Fruit fly (Drosophila melanogaster) whole organism, prepupa: ENCODE results near the gene Jhbp2.

ENCODE experiments used
- Blimp-1 ChIP-seq: fragments of 200-800 bp; sonication (Bioruptor generic); optimal IDR thresholded peaks from 3 replicates; lab custom pipeline; 2017; ENCODE audit warnings: missing biosample characterization, missing genetic modification characterization, mild to moderate bottlenecking, moderate library complexity, missing genetic modification reagents
- CG10631 ChIP-seq: fragments of 200-800 bp; sonication (Bioruptor generic); optimal IDR thresholded peaks from 2 replicates; lab custom pipeline; 2016; ENCODE audit warnings: missing biosample characterization, missing genetic modification characterization
- CG10669 ChIP-seq: fragments of 200-800 bp; sonication (Bioruptor generic); optimal IDR thresholded peaks from 3 replicates; lab custom pipeline; 2018; ENCODE audit warnings: missing biosample characterization, mild to moderate bottlenecking, missing genetic modification characterization, moderate library complexity
- CG11762 ChIP-seq: fragments of 200-800 bp; sonication (Bioruptor generic); optimal IDR thresholded peaks from 3 replicates; lab custom pipeline; 2016; ENCODE audit warnings: missing biosample characterization, missing genetic modification characterization; ENCODE audit not compliant: insufficient read depth
- CG11902 ChIP-seq: fragments of 200-800 bp; sonication (Bioruptor generic); optimal IDR thresholded peaks from 3 replicates; lab custom pipeline; 2016; ENCODE audit warnings: missing biosample characterization, missing genetic modification characterization
- CG15336 ChIP-seq: fragments of 200-800 bp; sonication (Bioruptor generic); IDR thresholded peaks from 2 replicates; pipeline ENCODE4 v1.3.6; 2022; ENCODE audit warnings: missing biosample characterization, missing genetic modification characterization
- CG1621 ChIP-seq: fragments of 200-800 bp; sonication (Bioruptor generic); optimal IDR thresholded peaks from 3 replicates; lab custom pipeline; 2018; ENCODE audit warnings: missing biosample characterization, mild to moderate bottlenecking, missing genetic modification characterization
- CG16779 ChIP-seq: fragments of 200-800 bp; sonication (Bioruptor generic); optimal IDR thresholded peaks from 3 replicates; lab custom pipeline; 2017; ENCODE audit warnings: missing biosample characterization, mild to moderate bottlenecking, missing genetic modification characterization
- CG3032 ChIP-seq: fragments of 200-800 bp; optimal IDR thresholded peaks from 2 replicates; lab custom pipeline; 2019; ENCODE audit warnings: missing biosample characterization, mild to moderate bottlenecking, missing genetic modification characterization, moderate library complexity
- CG31627 ChIP-seq: fragments of 200-800 bp; sonication (Bioruptor generic); optimal IDR thresholded peaks from 3 replicates; lab custom pipeline; 2016; ENCODE audit warnings: missing biosample characterization, missing genetic modification characterization
- CG32006 ChIP-seq: fragments of 200-800 bp; sonication (Bioruptor generic); optimal IDR thresholded peaks from 3 replicates; lab custom pipeline; 2017; ENCODE audit warnings: missing biosample characterization, mild to moderate bottlenecking, missing genetic modification characterization
- CG34406 ChIP-seq: fragments of 200-800 bp; sonication (Bioruptor generic); optimal IDR thresholded peaks from 3 replicates; lab custom pipeline; 2016; ENCODE audit warnings: missing biosample characterization, missing genetic modification characterization
- CG3919 ChIP-seq: fragments of 200-800 bp; sonication (Bioruptor generic); optimal IDR thresholded peaks from 3 replicates; lab custom pipeline; 2016; ENCODE audit warnings: missing biosample characterization, missing genetic modification characterization
- CG4318 ChIP-seq: fragments of 200-800 bp; sonication (Bioruptor generic); optimal IDR thresholded peaks from 3 replicates; lab custom pipeline; 2017; ENCODE audit warnings: missing biosample characterization, mild to moderate bottlenecking, missing genetic modification characterization
- CG6276 ChIP-seq: fragments of 200-800 bp; sonication (Bioruptor generic); optimal IDR thresholded peaks from 2 replicates; lab custom pipeline; 2017; ENCODE audit warnings: missing biosample characterization, mild to moderate bottlenecking, missing genetic modification characterization
- CG6792 ChIP-seq: fragments of 200-800 bp; sonication (Bioruptor generic); optimal IDR thresholded peaks from 3 replicates; lab custom pipeline; 2016; ENCODE audit warnings: missing biosample characterization, missing genetic modification characterization
- CG6808 ChIP-seq: fragments of 200-800 bp; sonication (Bioruptor generic); optimal IDR thresholded peaks from 3 replicates; lab custom pipeline; 2017; ENCODE audit warnings: missing biosample characterization, missing genetic modification characterization, mild to moderate bottlenecking, moderate library complexity, missing genetic modification reagents
- CG6854 ChIP-seq: fragments of 200-800 bp; sonication (Bioruptor generic); optimal IDR thresholded peaks from 2 replicates; lab custom pipeline; 2017; ENCODE audit warnings: missing biosample characterization, mild to moderate bottlenecking, missing genetic modification characterization
- CG8319 ChIP-seq: fragments of 200-800 bp; sonication (Bioruptor generic); optimal IDR thresholded peaks from 3 replicates; lab custom pipeline; 2016; ENCODE audit warnings: missing biosample characterization, missing genetic modification characterization
- CG8632 ChIP-seq: fragments of 200-800 bp; sonication (Bioruptor generic); optimal IDR thresholded peaks from 3 replicates; lab custom pipeline; 2016; ENCODE audit warnings: missing biosample characterization, missing genetic modification characterization
- CG9139 ChIP-seq: fragments of 200-800 bp; sonication (Bioruptor generic); optimal IDR thresholded peaks from 3 replicates; lab custom pipeline; 2017; ENCODE audit warnings: missing biosample characterization, mild to moderate bottlenecking, missing genetic modification characterization
- Eip78C ChIP-seq: fragments of 200-800 bp; sonication (Bioruptor generic); peaks from one replicate; lab custom pipeline; 2016; ENCODE audit warnings: missing biosample characterization, missing genetic modification characterization
- Eip93F ChIP-seq: fragments of 200-800 bp; sonication (Bioruptor generic); optimal IDR thresholded peaks from 2 replicates; lab custom pipeline; 2016; ENCODE audit warnings: missing biosample characterization, mild to moderate bottlenecking, missing genetic modification characterization
- Ets21C ChIP-seq: fragments of 200-800 bp; sonication (Bioruptor generic); optimal IDR thresholded peaks from 3 replicates; lab custom pipeline; 2016; ENCODE audit warnings: missing biosample characterization, missing genetic modification characterization
- Ets96B ChIP-seq: fragments of 200-800 bp; optimal IDR thresholded peaks from 2 replicates; lab custom pipeline; 2019; ENCODE audit warnings: missing biosample characterization, mild to moderate bottlenecking, missing genetic modification characterization, moderate library complexity
- Gug ChIP-seq: fragments of 200-800 bp; sonication (Bioruptor generic); IDR thresholded peaks from 2 replicates; pipeline ENCODE4 v1.3.6; 2022; ENCODE audit warnings: missing biosample characterization, missing genetic modification characterization
- Hr4 ChIP-seq: fragments of 200-800 bp; sonication (Bioruptor generic); optimal IDR thresholded peaks from 3 replicates; lab custom pipeline; 2016; ENCODE audit warnings: missing biosample characterization, missing genetic modification characterization
- Met ChIP-seq: fragments of 200-800 bp; sonication (Bioruptor generic); optimal IDR thresholded peaks from 3 replicates; lab custom pipeline; 2016; ENCODE audit warnings: missing biosample characterization, missing genetic modification characterization
- OdsH ChIP-seq: fragments of 200-800 bp; sonication (Bioruptor generic); optimal IDR thresholded peaks from 3 replicates; lab custom pipeline; 2016; ENCODE audit warnings: missing biosample characterization, missing genetic modification characterization
- Smox ChIP-seq: fragments of 200-800 bp; sonication (Bioruptor generic); optimal IDR thresholded peaks from 3 replicates; lab custom pipeline; 2016; ENCODE audit warnings: missing biosample characterization, missing genetic modification characterization
- Sox102F ChIP-seq: fragments of 200-800 bp; sonication (Bioruptor generic); optimal IDR thresholded peaks from 2 replicates; lab custom pipeline; 2016; ENCODE audit warnings: missing biosample characterization, mild to moderate bottlenecking, missing genetic modification characterization
- Sox14 ChIP-seq: fragments of 200-800 bp; sonication (Bioruptor generic); optimal IDR thresholded peaks from 3 replicates; lab custom pipeline; 2016; ENCODE audit warnings: missing biosample characterization, missing genetic modification characterization
- Sox15 ChIP-seq: fragments of 200-800 bp; sonication (Bioruptor generic); optimal IDR thresholded peaks from 3 replicates; lab custom pipeline; 2016; ENCODE audit warnings: missing biosample characterization, missing genetic modification characterization
- achi ChIP-seq: fragments of 200-800 bp; sonication (Bioruptor generic); optimal IDR thresholded peaks from 3 replicates; lab custom pipeline; 2016; ENCODE audit warnings: missing biosample characterization, missing genetic modification characterization
- acj6 ChIP-seq: fragments of 200-800 bp; sonication (Bioruptor generic); optimal IDR thresholded peaks from 3 replicates; lab custom pipeline; 2016; ENCODE audit warnings: missing biosample characterization, missing genetic modification characterization
- cyc ChIP-seq: fragments of 200-800 bp; sonication (Bioruptor generic); optimal IDR thresholded peaks from 3 replicates; lab custom pipeline; 2016; ENCODE audit warnings: missing biosample characterization, missing genetic modification characterization
- dac ChIP-seq: fragments of 200-800 bp; sonication (Bioruptor generic); optimal IDR thresholded peaks from 2 replicates; lab custom pipeline; 2017; ENCODE audit warnings: missing biosample characterization, mild to moderate bottlenecking, missing genetic modification characterization
- dsx ChIP-seq: fragments of 200-800 bp; optimal IDR thresholded peaks from 3 replicates; lab custom pipeline; 2019; ENCODE audit warnings: missing biosample characterization, mild to moderate bottlenecking, missing genetic modification characterization, moderate library complexity; ENCODE audit not compliant: poor library complexity, severe bottlenecking
- esn ChIP-seq: fragments of 200-800 bp; sonication (Bioruptor generic); optimal IDR thresholded peaks from 2 replicates; lab custom pipeline; 2016; ENCODE audit warnings: missing biosample characterization, mild to moderate bottlenecking, missing genetic modification characterization, moderate library complexity
- fd59A ChIP-seq: fragments of 200-800 bp; sonication (Bioruptor generic); optimal IDR thresholded peaks from 2 replicates; lab custom pipeline; 2017; ENCODE audit warnings: missing biosample characterization, mild to moderate bottlenecking, missing genetic modification characterization, missing genetic modification reagents
- fd85E ChIP-seq: fragments of 200-800 bp; sonication (Bioruptor generic); optimal IDR thresholded peaks from 3 replicates; lab custom pipeline; 2016; ENCODE audit warnings: missing biosample characterization, missing genetic modification characterization
- lz ChIP-seq: fragments of 200-800 bp; sonication (Bioruptor generic); optimal IDR thresholded peaks from 3 replicates; lab custom pipeline; 2016; ENCODE audit warnings: missing biosample characterization, missing genetic modification characterization
- net ChIP-seq: fragments of 200-800 bp; sonication (Bioruptor generic); optimal IDR thresholded peaks from 3 replicates; lab custom pipeline; 2016; ENCODE audit warnings: missing biosample characterization, missing genetic modification characterization
- salr ChIP-seq, 2 experiments: fragments of 200-800 bp; sonication (Bioruptor generic); optimal IDR thresholded peaks; 3 replicates each; lab custom pipeline; 2016 to 2018; ENCODE audit warnings: missing biosample characterization in 2 of 2, missing genetic modification characterization in 2 of 2, mild to moderate bottlenecking in 1 of 2
- ss ChIP-seq, 2 experiments: fragments of 200-800 bp; sonication (Bioruptor generic); optimal IDR thresholded peaks; 2 replicates in 1 of 2; 3 replicates in 1 of 2; lab custom pipeline; 2017 to 2018; ENCODE audit warnings: mild to moderate bottlenecking in 2 of 2, missing biosample characterization in 2 of 2, missing genetic modification characterization in 2 of 2, moderate library complexity in 1 of 2
- topi ChIP-seq: fragments of 200-800 bp; sonication (Bioruptor generic); optimal IDR thresholded peaks from 3 replicates; lab custom pipeline; 2016; ENCODE audit warnings: missing biosample characterization, missing genetic modification characterization
- vri ChIP-seq: fragments of 200-800 bp; sonication (Bioruptor generic); optimal IDR thresholded peaks from 3 replicates; lab custom pipeline; 2016; ENCODE audit warnings: missing biosample characterization, mild to moderate bottlenecking, missing genetic modification characterization

Jhbp2 gene

DNA sequence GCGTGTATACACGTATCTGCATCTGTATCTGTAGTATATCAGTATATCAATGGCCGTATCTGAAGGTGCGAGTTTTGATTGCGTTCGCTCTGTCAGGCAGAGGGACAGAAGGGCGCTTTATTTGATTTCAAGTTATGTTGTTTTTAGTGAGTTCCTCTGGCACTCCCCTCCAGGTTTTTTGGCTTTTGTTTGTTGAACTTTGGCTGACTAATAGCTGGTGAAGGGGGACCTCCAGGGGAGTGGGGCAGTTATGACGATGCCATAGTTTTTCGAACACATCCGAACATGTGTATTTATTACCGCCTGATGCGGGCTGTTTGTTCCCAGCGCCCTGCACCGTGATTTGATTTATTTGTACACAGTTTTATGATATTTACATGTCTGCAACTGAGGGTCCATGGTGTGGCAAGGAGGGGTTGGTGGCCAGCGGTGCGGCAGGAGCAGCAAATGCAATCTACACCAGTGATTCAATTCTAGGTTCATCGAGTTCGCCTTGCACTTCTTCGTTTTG, 31.1 kb upstream of the Jhbp2 start (continued):
- TF ChIP-seq OdsH (GFP tag; lab: Kevin White, UChicago), result no peak
- TF ChIP-seq CG6808, result peak; percentile 13
- TF ChIP-seq, all 60 proteins: peak for 7

DNA sequence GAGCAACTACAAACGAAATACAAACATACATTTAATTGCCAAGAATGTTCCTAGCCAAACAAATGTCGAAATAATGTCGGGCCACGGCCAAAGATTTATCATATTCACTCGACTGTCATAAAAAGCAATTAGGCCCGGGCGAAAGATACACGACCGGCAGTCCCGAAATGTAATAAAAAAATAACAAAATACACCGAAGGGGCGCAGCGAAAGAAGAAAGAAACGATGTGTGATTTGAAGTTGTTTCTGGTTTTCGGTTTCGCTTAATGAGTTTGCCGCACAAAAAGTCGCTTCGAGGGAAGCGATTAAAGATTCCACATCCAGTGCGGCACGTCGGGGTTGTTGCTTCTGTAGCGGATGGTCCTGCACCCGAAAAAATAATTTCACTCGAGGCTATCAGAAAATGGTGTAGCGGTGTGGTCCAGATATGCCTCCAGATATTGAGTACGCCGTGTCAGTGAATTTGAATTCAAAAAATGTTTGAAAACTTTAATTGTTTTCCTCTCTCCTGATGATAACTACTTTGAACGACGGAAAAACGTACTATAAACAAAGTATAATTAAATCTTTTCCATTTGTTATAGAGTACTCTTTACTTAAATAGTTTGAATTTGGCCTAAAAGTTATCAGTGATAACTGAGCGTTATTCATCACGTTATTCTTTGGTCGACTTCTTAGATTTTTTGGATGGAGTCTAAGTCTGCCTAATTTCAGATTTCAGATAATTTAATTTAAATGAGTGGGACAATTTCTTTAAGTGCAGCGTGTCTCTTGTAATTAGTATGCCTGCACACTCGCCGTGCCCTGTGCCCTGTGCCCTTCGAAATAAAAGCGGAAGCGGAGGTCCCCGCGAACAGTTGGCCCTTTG, 28.2 kb upstream of the Jhbp2 start:
- TF ChIP-seq ss (GFP tag; optimal IDR thresholded peaks at IDR 0.05; lab: Kevin White, UChicago) (peak in 1 of 2 experiments; percentile 22), net (peak; percentile 45), CG8632 (peak; percentile 57), salr (GFP tag; optimal IDR thresholded peaks at IDR 0.05; lab: Kevin White, UChicago) (no peak), CG31627 (GFP tag; lab: Kevin White, UChicago) (peak; percentile 74), Sox102F (GFP tag; lab: Kevin White, UChicago) (peak; percentile 67), Met (peak; percentile 81), Hr4 (GFP tag; lab: Kevin White, UChicago) (peak; percentile 27), CG16779 (tag; lab: Kevin White, UChicago) (peak; percentile 22), vri (GFP tag; lab: Kevin White, UChicago) (peak; percentile 36), esn (GFP tag; lab: Kevin White, UChicago) (peak; percentile 84), acj6 (GFP tag; lab: Kevin White, UChicago) (peak; percentile 58), dsx (no peak), CG32006 (GFP tag; lab: Kevin White, UChicago) (peak; percentile 12), Blimp-1 (GFP tag; lab: Kevin White, UChicago) (no peak), CG6276 (GFP tag; lab: Kevin White, UChicago) (no peak), CG9139 (GFP tag; lab: Kevin White, UChicago) (no peak), CG8319 (GFP tag; lab: Kevin White, UChicago) (peak; percentile 32), Eip93F (GFP tag; lab: Kevin White, UChicago) (peak; percentile 21), Smox (GFP tag; lab: Kevin White, UChicago) (peak; percentile 70), CG11762 (peak; percentile 26), Eip78C (GFP tag; lab: Kevin White, UChicago) (peak; percentile 94), lz (peak; percentile 67), fd59A (GFP tag; lab: Kevin White, UChicago) (peak; percentile 26), cyc (GFP tag; lab: Kevin White, UChicago) (peak; percentile 59), Ets96B (tag; lab: Kevin White, UChicago) (no peak), Gug (no peak), CG10669 (GFP tag; lab: Kevin White, UChicago) (peak; percentile 46), CG3919 (GFP tag; lab: Kevin White, UChicago) (peak; percentile 63), topi (GFP tag; lab: Kevin White, UChicago) (peak; percentile 71), Sox15 (GFP tag; lab: Kevin White, UChicago) (peak; percentile 39), CG10631 (peak; percentile 36), CG4318 (GFP tag; lab: Kevin White, UChicago) (no peak), CG6792 (peak; percentile 58), Ets21C (peak; percentile 55), fd85E (GFP tag; lab: Kevin White, UChicago) (no peak), CG11902 (GFP tag; lab: Kevin White, UChicago) (peak; percentile 33), CG1621 (tag; lab: Kevin White, UChicago) (no peak), achi (peak; percentile 42), CG15336 (GFP tag; lab: Robert Waterston, UW) (no peak), dac (GFP tag; lab: Kevin White, UChicago) (no peak), CG6854 (GFP tag; lab: Kevin White, UChicago) (no peak), CG34406 (GFP tag; lab: Kevin White, UChicago) (peak; percentile 56), Sox14 (GFP tag; lab: Kevin White, UChicago) (peak; percentile 36), CG3032 (tag; lab: Kevin White, UChicago) (peak; percentile 27)
